Fruit fly (Drosophila melanogaster) whole organism, adult: ENCODE results near the gene CG5877.

ENCODE experiments used
- CG12768 ChIP-seq: fragments of 200-800 bp; sonication (Bioruptor generic); optimal IDR thresholded peaks from 2 replicates; lab custom pipeline; 2017; ENCODE audit warnings: missing biosample characterization, missing genetic modification characterization, mild to moderate bottlenecking, moderate library complexity, missing genetic modification reagents
- CG14711 ChIP-seq: fragments of 200-800 bp; sonication (Bioruptor generic); optimal IDR thresholded peaks from 2 replicates; lab custom pipeline; 2018; ENCODE audit warnings: missing biosample characterization, mild to moderate bottlenecking, missing genetic modification characterization, moderate library complexity
- CG1620 ChIP-seq: fragments of 200-800 bp; sonication (Bioruptor generic); optimal IDR thresholded peaks from 2 replicates; lab custom pipeline; 2016; ENCODE audit warnings: missing biosample characterization, missing genetic modification characterization
- CG5204 ChIP-seq: fragments of 200-800 bp; sonication (Bioruptor generic); optimal IDR thresholded peaks from 2 replicates; lab custom pipeline; 2016; ENCODE audit warnings: missing biosample characterization, missing genetic modification characterization

DNA sequence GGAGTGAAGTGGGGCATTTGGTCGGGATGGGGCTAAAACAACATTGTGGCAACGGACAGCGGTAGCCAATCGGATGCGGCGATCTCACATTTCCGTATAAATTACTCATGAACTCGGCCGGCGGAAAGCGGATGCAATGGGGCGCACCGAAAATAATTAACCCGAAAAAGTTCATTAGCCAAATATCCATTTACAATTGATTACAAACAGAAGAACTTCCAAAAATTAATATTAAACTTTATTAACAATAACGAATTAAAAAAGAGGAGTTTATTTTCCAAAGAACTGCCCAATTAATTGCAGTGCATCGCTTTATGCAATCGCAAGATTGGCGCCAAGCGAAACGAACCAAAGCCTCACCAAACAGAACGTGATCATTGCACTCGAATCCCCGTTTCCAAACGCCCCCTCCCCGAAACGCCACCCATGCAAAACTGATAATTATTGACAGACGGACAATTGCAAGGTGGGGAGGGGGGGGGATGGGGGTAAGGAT lies 21.0 kb downstream of the CG5877 start:
- TF ChIP-seq CG12768 (GFP tag; lab: Kevin White, UChicago): peak; percentile 75
- TF ChIP-seq CG5204 (GFP tag; lab: Kevin White, UChicago): peak; percentile 43
- peak; percentile 83 for TF ChIP-seq CG14711 (tag; lab: Kevin White, UChicago)
- peak; percentile 46 for TF ChIP-seq CG1620 (GFP tag; lab: Kevin White, UChicago)
